Fruit fly (Drosophila melanogaster) whole organism, prepupa: Measurements from ENCODE around the gene EMC5.

Experiments used
- CG31627 ChIP-seq: fragments of 200-800 bp; sonication (Bioruptor generic); optimal IDR thresholded peaks from 3 replicates; lab custom pipeline; 2016; ENCODE audit warnings: missing biosample characterization, missing genetic modification characterization
- CG6163 ChIP-seq: fragments of 200-800 bp; sonication (Bioruptor generic); IDR thresholded peaks from 3 replicates; pipeline ENCODE4 v1.3.6; 2022; ENCODE audit warnings: missing biosample characterization, missing genetic modification characterization
- CG6276 ChIP-seq: fragments of 200-800 bp; sonication (Bioruptor generic); optimal IDR thresholded peaks from 2 replicates; lab custom pipeline; 2017; ENCODE audit warnings: missing biosample characterization, mild to moderate bottlenecking, missing genetic modification characterization
- CG7368 ChIP-seq: fragments of 200-800 bp; sonication (Bioruptor generic); optimal IDR thresholded peaks from 3 replicates; lab custom pipeline; 2016; ENCODE audit warnings: missing biosample characterization, missing genetic modification characterization
- Hr39 ChIP-seq: fragments of 200-800 bp; sonication (Bioruptor generic); optimal IDR thresholded peaks from 2 replicates; lab custom pipeline; 2016; ENCODE audit warnings: missing biosample characterization, missing genetic modification characterization
- Lpt ChIP-seq: fragments of 200-800 bp; sonication (Bioruptor generic); optimal IDR thresholded peaks from 3 replicates; lab custom pipeline; 2016; ENCODE audit warnings: missing biosample characterization, missing genetic modification characterization
- acj6 ChIP-seq: fragments of 200-800 bp; sonication (Bioruptor generic); optimal IDR thresholded peaks from 3 replicates; lab custom pipeline; 2016; ENCODE audit warnings: missing biosample characterization, missing genetic modification characterization
- salr ChIP-seq, 2 experiments: fragments of 200-800 bp; sonication (Bioruptor generic); optimal IDR thresholded peaks; 3 replicates each; lab custom pipeline; 2016 to 2018; ENCODE audit warnings: missing biosample characterization in 2 of 2, missing genetic modification characterization in 2 of 2, mild to moderate bottlenecking in 1 of 2

- no peak for TF ChIP-seq CG6276 (GFP tag; lab: Kevin White, UChicago)
- no peak for TF ChIP-seq CG31627 (GFP tag; lab: Kevin White, UChicago)
- no peak for TF ChIP-seq CG7368
- no peak for TF ChIP-seq CG6163
- no peak for TF ChIP-seq acj6 (GFP tag; lab: Kevin White, UChicago)
- TF ChIP-seq salr (GFP tag; optimal IDR thresholded peaks at IDR 0.05; lab: Kevin White, UChicago), result no peak
- no peak for TF ChIP-seq Hr39 (GFP tag; lab: Kevin White, UChicago)
- no peak for TF ChIP-seq Lpt (GFP tag; lab: Kevin White, UChicago)
Observed at dm6 chr2L:18986125-18986498, 1.4 kb upstream of the EMC5 start.
